Fruit fly (Drosophila melanogaster): Measurements from ENCODE around the gene wupA.

DNA sequence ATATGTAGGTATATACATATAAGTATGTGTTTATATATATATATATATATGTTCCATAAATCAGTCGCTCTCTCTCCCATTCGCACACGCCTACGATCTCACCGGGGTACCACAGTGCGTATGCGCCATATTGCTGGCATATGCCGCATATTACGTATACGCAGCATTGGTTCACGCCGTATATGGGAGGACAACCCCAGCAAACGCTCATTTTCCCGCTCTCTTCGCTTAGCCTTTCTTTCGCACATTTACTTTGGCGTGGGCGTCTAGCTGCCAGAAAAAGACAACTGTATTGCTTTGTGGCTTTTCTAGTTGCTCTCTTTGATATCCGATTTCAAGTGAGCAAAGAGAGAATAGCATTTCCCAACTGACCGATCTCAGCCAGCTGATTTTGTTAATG is 2.0 kb downstream of the wupA start:
- TF ChIP-seq D1 (tag; optimal IDR thresholded peaks at IDR 0.05), result no peak
- no peak for TF ChIP-seq CG34367 (tag; optimal IDR thresholded peaks at IDR 0.05)
- TF ChIP-seq CG12605 (GFP tag; IDR thresholded peaks at IDR 0.05), result no peak
- TF ChIP-seq CG8159 (tag; optimal IDR thresholded peaks at IDR 0.05), result no peak
- no peak for TF ChIP-seq CG15710 (tag; optimal IDR thresholded peaks at IDR 0.05)
- no peak for TF ChIP-seq CG4496 (GFP tag; IDR thresholded peaks at IDR 0.05)
- TF ChIP-seq Snoo (tag; optimal IDR thresholded peaks at IDR 0.05), result no peak
- TF ChIP-seq CG10348 (GFP tag; IDR thresholded peaks at IDR 0.05), result no peak
- TF ChIP-seq Pif1A (GFP tag; optimal IDR thresholded peaks at IDR 0.05), result no peak
- no peak for TF ChIP-seq CG9948 (tag; optimal IDR thresholded peaks at IDR 0.05)

Measured in whole organism, pupa.